Fruit fly (Drosophila melanogaster): ENCODE data around the gene tacc.

tacc gene

dm6 chr3R:4713775-4714360 lies 35.0 kb downstream of the tacc start, which contains the start of gene eIF3f1 (continued):
- TF ChIP-seq fd3F (GFP tag; optimal IDR thresholded peaks at IDR 0.05) (no peak), Xrp1 (GFP tag; IDR thresholded peaks at IDR 0.05) (peak; percentile 26; the same call in 1 of the 2 replicates), ftz-f1 (GFP tag; optimal IDR thresholded peaks at IDR 0.05) (peak; percentile 8), cato (GFP tag; optimal IDR thresholded peaks at IDR 0.05; ENCODE audit: borderline replicate concordance) (no peak), Doc3 (GFP tag; IDR thresholded peaks at IDR 0.05; ENCODE audit: partially characterized antibody) (peak; percentile 96), otp (GFP tag; IDR thresholded peaks at IDR 0.05) (no peak), CG12299 (tag; optimal IDR thresholded peaks at IDR 0.05) (no peak), CG8089 (GFP tag; optimal IDR thresholded peaks at IDR 0.05) (no peak), tna (GFP tag; IDR thresholded peaks at IDR 0.05; ENCODE audit: partially characterized antibody) (peak; percentile 99), zen2 (GFP tag; IDR thresholded peaks at IDR 0.05; ENCODE audit: partially characterized antibody) (peak; percentile 99), slou (GFP tag; optimal IDR thresholded peaks at IDR 0.05) (no peak), CHES-1-like (GFP tag; optimal IDR thresholded peaks at IDR 0.05) (no peak), Dll (GFP tag; IDR thresholded peaks at IDR 0.05; ENCODE audit: partially characterized antibody) (peak; percentile 98), exex (tag; optimal IDR thresholded peaks at IDR 0.05) (no peak), gsb (GFP tag; IDR thresholded peaks at IDR 0.05) (0 out of 2 replicates have a peak, but pooled peaks have one; percentile 12), Ptx1 (GFP tag; IDR thresholded peaks at IDR 0.05) (no peak), pan (optimal IDR thresholded peaks at IDR 0.05) (no peak), pan (GFP tag; optimal IDR thresholded peaks at IDR 0.05 in 1 of 2, IDR thresholded peaks at IDR 0.05 in 1 of 2) (no peak), bbx (GFP tag; IDR thresholded peaks at IDR 0.05; ENCODE audit: partially characterized antibody) (peak; percentile 99), Poxn (GFP tag; IDR thresholded peaks at IDR 0.05) (no peak), CG1792 (GFP tag; optimal IDR thresholded peaks at IDR 0.05) (no peak), CG2875 (GFP tag; optimal IDR thresholded peaks at IDR 0.05) (no peak), sob (GFP tag; IDR thresholded peaks at IDR 0.05) (peak; percentile 85), CG16815 (GFP tag; optimal IDR thresholded peaks at IDR 0.05) (no peak), D (optimal IDR thresholded peaks at IDR 0.05) (no peak), D (GFP tag; optimal IDR thresholded peaks at IDR 0.05) (no peak), Adf1 (GFP tag; IDR thresholded peaks at IDR 0.05) (peak; percentile 59), disco-r (GFP tag; optimal IDR thresholded peaks at IDR 0.05) (no peak), CG4282 (GFP tag; optimal IDR thresholded peaks at IDR 0.05) (peak; percentile 18), Lim3 (GFP tag; IDR thresholded peaks at IDR 0.05) (no peak), insv (GFP tag; optimal IDR thresholded peaks at IDR 0.05) (no peak), CG2678 (tag; optimal IDR thresholded peaks at IDR 0.05) (no peak), Ssrp (tag; optimal IDR thresholded peaks at IDR 0.05) (no peak), dm (GFP tag; optimal IDR thresholded peaks at IDR 0.05) (peak; percentile 94), Max (GFP tag; optimal IDR thresholded peaks at IDR 0.05) (peak; percentile 63), MBD-R2 (GFP tag; IDR thresholded peaks at IDR 0.05) (peak; percentile 90), CG18764 (GFP tag; optimal IDR thresholded peaks at IDR 0.05) (no peak), jing (GFP tag; optimal IDR thresholded peaks at IDR 0.05) (no peak), mam (GFP tag; optimal IDR thresholded peaks at IDR 0.05) (peak; percentile 42), CG4424 (GFP tag; optimal IDR thresholded peaks at IDR 0.05) (no peak), HLH54F (GFP tag; optimal IDR thresholded peaks at IDR 0.05) (peak; percentile 2), pb (GFP tag; optimal IDR thresholded peaks at IDR 0.05) (peak; percentile 42), ATbp (GFP tag; optimal IDR thresholded peaks at IDR 0.05) (no peak), vvl (GFP tag; IDR thresholded peaks at IDR 0.05) (peak; percentile 83), aop (GFP tag; IDR thresholded peaks at IDR 0.05) (no peak), HmgZ (tag; optimal IDR thresholded peaks at IDR 0.05) (peak; percentile 65), bowl (GFP tag; IDR thresholded peaks at IDR 0.05) (no peak), zen (tag; optimal IDR thresholded peaks at IDR 0.05) (peak; percentile 12), Fer1 (GFP tag; optimal IDR thresholded peaks at IDR 0.05) (peak; percentile 65), zfh2 (GFP tag; optimal IDR thresholded peaks at IDR 0.05) (peak; percentile 43), CG14441 (GFP tag; IDR thresholded peaks at IDR 0.05) (no peak)

All from whole organism, embryonic.